Fruit fly (Drosophila melanogaster): ENCODE measurements around the gene RabGGTb.

RabGGTb gene

dm6 chr2L:2844413-2844812, 34.5 kb upstream of the RabGGTb start, which contains the start of gene CG18558:
Gene CG18558, minus strand, starts transcription at chr2L:2844513.
- TF ChIP-seq CG8319 (GFP tag; optimal IDR thresholded peaks at IDR 0.05) (no peak), topi (GFP tag; optimal IDR thresholded peaks at IDR 0.05) (no peak), CG8119 (GFP tag; IDR thresholded peaks at IDR 0.05) (no peak), CG11902 (GFP tag; optimal IDR thresholded peaks at IDR 0.05) (no peak), Ets21C (GFP tag; optimal IDR thresholded peaks at IDR 0.05) (no peak), CG6808 (GFP tag; optimal IDR thresholded peaks at IDR 0.05) (no peak), Ets96B (tag; optimal IDR thresholded peaks at IDR 0.05) (no peak), Sox14 (GFP tag; optimal IDR thresholded peaks at IDR 0.05) (no peak), CG10631 (GFP tag; optimal IDR thresholded peaks at IDR 0.05) (no peak), esn (GFP tag; optimal IDR thresholded peaks at IDR 0.05) (no peak), lz (GFP tag; optimal IDR thresholded peaks at IDR 0.05) (no peak), CG6854 (GFP tag; optimal IDR thresholded peaks at IDR 0.05) (no peak), CG11294 (GFP tag; IDR thresholded peaks at IDR 0.05) (no peak), net (GFP tag; optimal IDR thresholded peaks at IDR 0.05) (no peak), CG31627 (GFP tag; optimal IDR thresholded peaks at IDR 0.05) (no peak), Eip93F (GFP tag; optimal IDR thresholded peaks at IDR 0.05) (no peak), Lpt (GFP tag; optimal IDR thresholded peaks at IDR 0.05) (no peak)

DNA sequence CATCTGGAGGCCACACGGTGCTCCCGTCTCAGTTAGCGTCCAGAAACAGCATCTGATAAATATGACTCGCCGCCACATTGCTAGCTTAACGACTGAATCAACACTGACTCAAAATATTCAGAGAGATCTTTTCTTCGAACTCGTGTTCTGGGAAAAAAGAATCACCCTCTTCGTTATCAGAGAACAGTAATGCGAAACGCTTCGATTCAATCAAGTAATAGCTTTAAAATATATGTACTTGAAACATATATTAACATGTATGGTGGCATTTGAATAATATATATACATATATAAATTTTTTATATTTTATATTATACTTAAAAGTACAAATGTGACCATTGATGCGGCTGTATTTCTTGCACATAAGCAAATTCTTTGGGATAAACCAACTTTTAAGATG, 33.3 kb upstream of the RabGGTb start, which contains the start of gene CG18557:
Gene CG18557 (minus strand): TSS at position 101 of the 400 bp plus-strand sequence.
- peak; percentile 77 for TF ChIP-seq svp (GFP tag)
- TF ChIP-seq Eip93F (GFP tag; optimal IDR thresholded peaks at IDR 0.05) = no peak

DNA sequence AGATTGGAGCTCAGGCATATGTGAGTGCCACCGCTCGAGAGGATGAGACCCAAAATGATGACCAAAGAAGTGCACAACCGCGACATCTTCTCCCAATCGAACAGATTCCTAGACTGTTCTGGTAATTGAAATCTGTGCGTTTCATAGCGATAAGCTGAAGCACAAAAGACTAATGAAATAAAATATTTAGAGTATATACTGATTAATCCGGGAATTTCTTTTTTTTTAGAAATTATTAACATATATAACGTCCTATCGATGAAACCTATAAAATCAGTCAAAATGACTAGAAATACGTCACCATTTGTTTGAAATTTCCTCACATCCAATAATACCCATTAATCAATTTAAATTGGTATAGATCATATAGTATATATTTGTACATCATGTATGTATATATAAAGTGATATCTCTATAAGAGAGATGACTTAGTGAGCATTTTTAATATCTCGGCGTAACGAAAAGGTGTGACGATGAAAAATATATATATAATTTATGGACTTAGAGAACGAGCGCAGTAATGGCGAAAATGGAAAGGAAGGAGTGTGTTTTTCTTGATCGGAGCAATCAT, 31.7 kb upstream of the RabGGTb start, which contains the start of the genes CG3117 and CG2983:
Gene CG3117 (minus strand): TSS at position 101 of the 571 bp plus-strand sequence.
Gene CG2983 (plus strand): TSS at position 521 of the 571 bp plus-strand sequence.
- no peak for TF ChIP-seq eg (GFP tag; IDR thresholded peaks at IDR 0.05)
- no peak for TF ChIP-seq achi (GFP tag; optimal IDR thresholded peaks at IDR 0.05)
- TF ChIP-seq CG7368 (GFP tag; optimal IDR thresholded peaks at IDR 0.05) = no peak
- TF ChIP-seq dac (GFP tag; optimal IDR thresholded peaks at IDR 0.05) = no peak

DNA sequence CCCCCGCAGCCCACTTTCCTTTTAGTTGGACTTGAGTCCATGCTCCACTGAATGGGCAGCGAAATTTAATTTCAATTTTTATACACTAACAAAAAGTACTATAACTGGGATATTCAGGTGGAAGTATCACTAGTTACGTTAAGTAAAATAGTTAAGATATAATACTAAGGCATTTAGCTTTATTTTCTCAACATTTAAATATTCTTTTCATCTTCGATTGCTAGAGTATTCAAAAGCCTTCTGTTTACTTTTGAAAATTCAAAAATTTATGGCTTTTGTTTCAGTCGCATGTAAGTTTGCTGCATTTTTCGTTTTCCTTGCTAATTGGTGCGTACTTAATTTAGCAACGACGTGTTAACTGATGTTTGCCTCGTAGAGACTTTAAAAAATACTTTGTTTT, 27.3 kb upstream of the RabGGTb start:
- TF ChIP-seq fd59A (GFP tag; optimal IDR thresholded peaks at IDR 0.05) (no peak), Hr4 (GFP tag; optimal IDR thresholded peaks at IDR 0.05) (peak; percentile 27), Eip78C (GFP tag) (peak; percentile 64), CG6276 (GFP tag; optimal IDR thresholded peaks at IDR 0.05) (peak; percentile 24), achi (GFP tag; optimal IDR thresholded peaks at IDR 0.05) (peak; percentile 6), CG8319 (GFP tag; optimal IDR thresholded peaks at IDR 0.05) (no peak), vri (GFP tag; optimal IDR thresholded peaks at IDR 0.05) (no peak), Hr39 (GFP tag; optimal IDR thresholded peaks at IDR 0.05) (no peak), CG8119 (GFP tag; IDR thresholded peaks at IDR 0.05) (peak; percentile 64), acj6 (GFP tag; optimal IDR thresholded peaks at IDR 0.05) (peak; percentile 19), CG7368 (GFP tag; optimal IDR thresholded peaks at IDR 0.05) (no peak), CG4318 (GFP tag; optimal IDR thresholded peaks at IDR 0.05) (no peak), CG32006 (GFP tag; optimal IDR thresholded peaks at IDR 0.05) (peak; percentile 62), CG6854 (GFP tag; optimal IDR thresholded peaks at IDR 0.05) (no peak), cyc (GFP tag; optimal IDR thresholded peaks at IDR 0.05) (no peak), CG1621 (tag; optimal IDR thresholded peaks at IDR 0.05) (no peak), CG15336 (GFP tag; IDR thresholded peaks at IDR 0.05) (peak; percentile 69), Eip93F (GFP tag; optimal IDR thresholded peaks at IDR 0.05) (no peak), Blimp-1 (GFP tag; optimal IDR thresholded peaks at IDR 0.05) (no peak), fkh (GFP tag; optimal IDR thresholded peaks at IDR 0.05) (no peak), esn (GFP tag; optimal IDR thresholded peaks at IDR 0.05) (no peak), OdsH (GFP tag; optimal IDR thresholded peaks at IDR 0.05) (no peak), CG11902 (GFP tag; optimal IDR thresholded peaks at IDR 0.05) (no peak), Sox15 (GFP tag; optimal IDR thresholded peaks at IDR 0.05) (no peak), Lpt (GFP tag; optimal IDR thresholded peaks at IDR 0.05) (no peak), Sox14 (GFP tag; optimal IDR thresholded peaks at IDR 0.05) (no peak), Gug (GFP tag; IDR thresholded peaks at IDR 0.05) (no peak), Sox102F (GFP tag; optimal IDR thresholded peaks at IDR 0.05) (no peak), CG16779 (tag; optimal IDR thresholded peaks at IDR 0.05) (no peak), Hr38 (GFP tag; optimal IDR thresholded peaks at IDR 0.05) (no peak), spab (GFP tag; optimal IDR thresholded peaks at IDR 0.05) (no peak), CG10631 (GFP tag; optimal IDR thresholded peaks at IDR 0.05) (no peak)

Measured in whole organism, prepupa.